Fruit fly (Drosophila melanogaster) whole organism, embryonic: Measurements from ENCODE around the gene t-Grip84.

Experiments
- Bgb ChIP-seq: fragments of 200-800 bp; sonication (Bioruptor generic); IDR thresholded peaks from 2 replicates; pipeline ENCODE4 v1.3.6; 2022; ENCODE audit warnings: missing biosample characterization, missing genetic modification characterization; ENCODE audit not compliant: partially characterized antibody
- CG10565 ChIP-seq: fragments of 200-800 bp; sonication (Bioruptor generic); optimal IDR thresholded peaks from 3 replicates; lab custom pipeline; 2016; ENCODE audit warnings: missing biosample characterization, mild to moderate bottlenecking, missing genetic modification characterization
- CG12391 ChIP-seq: fragments of 200-800 bp; sonication (Bioruptor generic); optimal IDR thresholded peaks from 3 replicates; lab custom pipeline; 2018; ENCODE audit warnings: missing biosample characterization, mild to moderate bottlenecking, missing genetic modification characterization, moderate library complexity
- CG13123 ChIP-seq: fragments of 200-800 bp; sonication (Bioruptor generic); optimal IDR thresholded peaks from 2 replicates; lab custom pipeline; 2016; ENCODE audit warnings: missing biosample characterization, missing genetic modification characterization
- CG13287 ChIP-seq: fragments of 200-800 bp; sonication (Bioruptor generic); IDR thresholded peaks from 2 replicates; pipeline ENCODE4 v1.3.6; 2022; ENCODE audit warnings: missing biosample characterization, missing genetic modification characterization; ENCODE audit not compliant: partially characterized antibody
- CG14667 ChIP-seq: fragments of 200-800 bp; sonication (Bioruptor generic); IDR thresholded peaks from 2 replicates; pipeline ENCODE4 v1.3.6; 2022; ENCODE audit warnings: missing biosample characterization, missing genetic modification characterization
- CG17385 ChIP-seq: fragments of 200-800 bp; sonication (Bioruptor generic); optimal IDR thresholded peaks from 3 replicates; lab custom pipeline; 2018; ENCODE audit warnings: missing biosample characterization, mild to moderate bottlenecking, missing genetic modification characterization
- CG2116 ChIP-seq: fragments of 200-800 bp; sonication (Bioruptor generic); optimal IDR thresholded peaks from 3 replicates; lab custom pipeline; 2018; ENCODE audit warnings: missing biosample characterization, mild to moderate bottlenecking, missing genetic modification characterization
- CG2129 ChIP-seq: fragments of 200-800 bp; sonication (Bioruptor generic); IDR thresholded peaks from 2 replicates; pipeline ENCODE4 v1.3.6; 2022; ENCODE audit warnings: missing biosample characterization, missing genetic modification characterization; ENCODE audit not compliant: partially characterized antibody
- CG30431 ChIP-seq: fragments of 200-800 bp; sonication (Bioruptor generic); optimal IDR thresholded peaks from 2 replicates; lab custom pipeline; 2017; ENCODE audit warnings: missing biosample characterization, missing genetic modification characterization
- CG8290 ChIP-seq, 3 experiments: fragments of 200-800 bp; sonication (Bioruptor generic); optimal IDR thresholded peaks; 2 replicates each; lab custom pipeline; 2016 to 2019; ENCODE audit warnings: missing biosample characterization in 3 of 3, missing genetic modification characterization in 3 of 3, mild to moderate bottlenecking in 2 of 3, moderate library complexity in 1 of 3
- CG8765 ChIP-seq: fragments of 200-800 bp; sonication (Bioruptor generic); IDR thresholded peaks from 2 replicates; pipeline ENCODE4 v1.3.6; 2022; ENCODE audit warnings: missing biosample characterization, missing genetic modification characterization
- CrebB ChIP-seq: fragments of 200-800 bp; sonication (Bioruptor generic); optimal IDR thresholded peaks from 3 replicates; lab custom pipeline; 2018; ENCODE audit warnings: missing biosample characterization, mild to moderate bottlenecking, missing genetic modification characterization
- Dip2 ChIP-seq: fragments of 200-800 bp; sonication (Bioruptor generic); IDR thresholded peaks from 2 replicates; pipeline ENCODE4 v1.3.6; 2022; ENCODE audit warnings: missing biosample characterization, missing genetic modification characterization
- E2f2 ChIP-seq: fragments of 200-800 bp; sonication (Bioruptor generic); IDR thresholded peaks from 2 replicates; pipeline ENCODE4 v1.3.6; 2022; ENCODE audit warnings: missing biosample characterization, missing genetic modification characterization
- Ets97D ChIP-seq: fragments of 200-800 bp; sonication (Bioruptor generic); optimal IDR thresholded peaks from 3 replicates; lab custom pipeline; 2016; ENCODE audit warnings: missing biosample characterization, missing genetic modification characterization
- Gsc ChIP-seq: fragments of 200-800 bp; sonication (Bioruptor generic); IDR thresholded peaks from 2 replicates; pipeline ENCODE4 v1.3.6; 2022; ENCODE audit warnings: missing biosample characterization, missing genetic modification characterization
- H2.0 ChIP-seq: fragments of 200-800 bp; sonication (Bioruptor generic); IDR thresholded peaks from 2 replicates; pipeline ENCODE4 v1.3.6; 2022; ENCODE audit warnings: missing biosample characterization, missing genetic modification characterization
- HmgD ChIP-seq: fragments of 200-800 bp; sonication (Bioruptor generic); optimal IDR thresholded peaks from 3 replicates; lab custom pipeline; 2016; ENCODE audit warnings: missing biosample characterization, missing genetic modification characterization
- Hr51 ChIP-seq, 2 experiments: fragments of 200-800 bp; sonication (Bioruptor generic); optimal IDR thresholded peaks; 2 replicates in 1 of 2; 3 replicates in 1 of 2; lab custom pipeline; 2016 to 2018; ENCODE audit warnings: missing biosample characterization in 2 of 2, missing genetic modification characterization in 2 of 2, mild to moderate bottlenecking in 1 of 2, moderate library complexity in 1 of 2
- Lpt ChIP-seq: fragments of >200 bp; optimal IDR thresholded peaks from 2 replicates; lab custom pipeline; 2018; ENCODE audit warnings: missing biosample characterization, missing genetic modification characterization
- Opbp ChIP-seq: fragments of 200-800 bp; sonication (Bioruptor generic); IDR thresholded peaks from 3 replicates; pipeline ENCODE4 v1.3.6; 2022; ENCODE audit warnings: missing biosample characterization, missing genetic modification characterization; ENCODE audit not compliant: partially characterized antibody
- Pdp1 ChIP-seq, 2 experiments: fragments of 200-800 bp; sonication (Bioruptor generic); optimal IDR thresholded peaks; 3 replicates each; lab custom pipeline; 2016; ENCODE audit warnings: missing biosample characterization in 2 of 2, missing genetic modification characterization in 2 of 2, mild to moderate bottlenecking in 1 of 2, moderate library complexity in 1 of 2
- Six4 ChIP-seq: fragments of 200-800 bp; sonication (Bioruptor generic); optimal IDR thresholded peaks from 2 replicates; lab custom pipeline; 2016; ENCODE audit warnings: missing biosample characterization, missing genetic modification characterization
- Spps ChIP-seq: fragments of 200-800 bp; sonication (Bioruptor generic); optimal IDR thresholded peaks from 2 replicates; lab custom pipeline; 2018; ENCODE audit warnings: missing biosample characterization, mild to moderate bottlenecking, missing genetic modification characterization
- TFAM ChIP-seq: fragments of 200-800 bp; sonication (Bioruptor generic); optimal IDR thresholded peaks from 2 replicates; lab custom pipeline; 2017; ENCODE audit warnings: missing biosample characterization, missing genetic modification characterization, inconsistent platforms
- Vsx1 ChIP-seq: fragments of 200-800 bp; sonication (Bioruptor generic); optimal IDR thresholded peaks from 2 replicates; lab custom pipeline; 2017; ENCODE audit warnings: missing biosample characterization, mild to moderate bottlenecking, missing genetic modification characterization, missing genetic modification reagents
- Xbp1 ChIP-seq: fragments of 200-800 bp; sonication (Bioruptor generic); optimal IDR thresholded peaks from 3 replicates; lab custom pipeline; 2016; ENCODE audit warnings: missing biosample characterization, mild to moderate bottlenecking, missing genetic modification characterization
- Xrp1 ChIP-seq: fragments of 200-800 bp; sonication (Bioruptor generic); IDR thresholded peaks from 2 replicates; pipeline ENCODE4 v1.3.6; 2022; ENCODE audit warnings: missing biosample characterization, missing genetic modification characterization
- al ChIP-seq: fragments of 200-800 bp; sonication (Bioruptor generic); IDR thresholded peaks from 2 replicates; pipeline ENCODE4 v1.3.6; 2022; ENCODE audit warnings: missing biosample characterization, missing genetic modification characterization
- chm ChIP-seq: fragments of 200-800 bp; sonication (Bioruptor generic); IDR thresholded peaks from 2 replicates; pipeline ENCODE4 v1.3.6; 2022; ENCODE audit warnings: missing biosample characterization, missing genetic modification characterization
- crc ChIP-seq: fragments of 200-800 bp; sonication (Bioruptor generic); optimal IDR thresholded peaks from 2 replicates; lab custom pipeline; 2016; ENCODE audit warnings: missing biosample characterization, missing genetic modification characterization
- dmrt99B ChIP-seq: fragments of 200-800 bp; sonication (Bioruptor generic); optimal IDR thresholded peaks from 2 replicates; lab custom pipeline; 2018; ENCODE audit warnings: missing biosample characterization, mild to moderate bottlenecking, missing genetic modification characterization, moderate library complexity
- eyg ChIP-seq: fragments of 200-800 bp; sonication (Bioruptor generic); optimal IDR thresholded peaks from 3 replicates; lab custom pipeline; 2016; ENCODE audit warnings: missing biosample characterization, missing genetic modification characterization
- gro ChIP-seq: fragments of 200-800 bp; sonication (Bioruptor generic); optimal IDR thresholded peaks from 2 replicates; lab custom pipeline; 2016; ENCODE audit warnings: missing biosample characterization, missing genetic modification characterization
- gsb-n ChIP-seq: fragments of 200-800 bp; sonication (Bioruptor generic); optimal IDR thresholded peaks from 3 replicates; lab custom pipeline; 2018; ENCODE audit warnings: missing biosample characterization, mild to moderate bottlenecking, missing genetic modification characterization
- insv ChIP-seq, 2 experiments: fragments of 200-800 bp; sonication (Bioruptor generic); optimal IDR thresholded peaks; 3 replicates each; lab custom pipeline; 2016 to 2018; ENCODE audit warnings: missing biosample characterization in 2 of 2, missing genetic modification characterization in 2 of 2
- klu ChIP-seq: fragments of 200-800 bp; sonication (Bioruptor generic); IDR thresholded peaks from 2 replicates; pipeline ENCODE4 v1.3.6; 2022; ENCODE audit warnings: missing biosample characterization, missing genetic modification characterization
- knrl ChIP-seq: fragments of 200-800 bp; sonication (Bioruptor generic); IDR thresholded peaks from 3 replicates; pipeline ENCODE4 v1.3.6; 2022; ENCODE audit warnings: missing biosample characterization, missing genetic modification characterization; ENCODE audit not compliant: partially characterized antibody
- lbe ChIP-seq: fragments of 200-800 bp; sonication (Bioruptor generic); optimal IDR thresholded peaks from 2 replicates; lab custom pipeline; 2016; ENCODE audit warnings: missing biosample characterization, mild to moderate bottlenecking, missing genetic modification characterization
- lola ChIP-seq, 3 experiments: fragments of >200 bp in 2 of 3; fragments of 200-800 bp in 1 of 3; sonication (Bioruptor generic) in 1 of 3; optimal IDR thresholded peaks; 2 replicates each; lab custom pipeline; 2017 to 2019; ENCODE audit warnings: missing biosample characterization in 3 of 3, missing genetic modification characterization in 3 of 3, mild to moderate bottlenecking in 1 of 3, moderate library complexity in 1 of 3
- nmo ChIP-seq: fragments of 200-800 bp; sonication (Bioruptor generic); optimal IDR thresholded peaks from 2 replicates; lab custom pipeline; 2018; ENCODE audit warnings: missing biosample characterization, mild to moderate bottlenecking, missing genetic modification characterization, moderate library complexity
- pros ChIP-seq: fragments of 200-800 bp; sonication (Bioruptor generic); optimal IDR thresholded peaks from 3 replicates; lab custom pipeline; 2019; ENCODE audit warnings: missing biosample characterization, mild to moderate bottlenecking, missing genetic modification characterization, moderate library complexity
- pzg ChIP-seq: fragments of 200-800 bp; sonication (Bioruptor generic); optimal IDR thresholded peaks from 3 replicates; lab custom pipeline; 2018; ENCODE audit warnings: missing biosample characterization, mild to moderate bottlenecking, missing genetic modification characterization, moderate library complexity
- rib ChIP-seq: fragments of 200-800 bp; sonication (Bioruptor generic); IDR thresholded peaks from 2 replicates; pipeline ENCODE4 v1.3.6; 2022; ENCODE audit warnings: missing biosample characterization, missing genetic modification characterization
- sc ChIP-seq, 3 experiments: fragments of >200 bp in 2 of 3; fragments of 200-800 bp in 1 of 3; sonication (Bioruptor generic) in 1 of 3; optimal IDR thresholded peaks; 2 replicates in 2 of 3; 3 replicates in 1 of 3; lab custom pipeline; 2017; ENCODE audit warnings: mild to moderate bottlenecking in 1 of 3, missing biosample characterization in 1 of 3, missing genetic modification characterization in 1 of 3, missing genetic modification reagents in 1 of 3
- sens-2 ChIP-seq: fragments of 200-800 bp; sonication (Bioruptor generic); IDR thresholded peaks from 2 replicates; pipeline ENCODE4 v1.3.6; 2022; ENCODE audit warnings: missing biosample characterization, missing genetic modification characterization
- slp2 ChIP-seq: fragments of 200-800 bp; sonication (Bioruptor generic); optimal IDR thresholded peaks from 2 replicates; lab custom pipeline; 2016; ENCODE audit warnings: missing biosample characterization, missing genetic modification characterization
- yki ChIP-seq: fragments of >200 bp; optimal IDR thresholded peaks from 3 replicates; lab custom pipeline; 2018

Gene t-Grip84

dm6 chr3L:7640297-7640696 lies 49.5 kb upstream of the t-Grip84 start, which contains the start of gene Urm1 (continued):
- TF ChIP-seq Lpt (GFP tag; lab: Kevin White, UChicago) = no peak
- TF ChIP-seq pros = no peak
- TF ChIP-seq klu (GFP tag; lab: Robert Waterston, UW) = no peak
- TF ChIP-seq Six4 (GFP tag; lab: Kevin White, UChicago) = no peak
- no peak for TF ChIP-seq lola (GFP tag; optimal IDR thresholded peaks at IDR 0.05; lab: Kevin White, UChicago)
- TF ChIP-seq Spps (tag; lab: Kevin White, UChicago) = no peak
- no peak for TF ChIP-seq Xrp1 (GFP tag; lab: Robert Waterston, UW)
- TF ChIP-seq Ets97D (GFP tag; lab: Kevin White, UChicago) = peak; percentile 47
- no peak for TF ChIP-seq crc (GFP tag; lab: Kevin White, UChicago)
- no peak for TF ChIP-seq CG14667 (GFP tag; lab: Robert Waterston, UW)
- no peak for TF ChIP-seq CG8290 (GFP tag; optimal IDR thresholded peaks at IDR 0.05; lab: Kevin White, UChicago)
- TF ChIP-seq CG8290 (tag; optimal IDR thresholded peaks at IDR 0.05; lab: Kevin White, UChicago) = no peak
- no peak for TF ChIP-seq Dip2 (GFP tag; lab: Robert Waterston, UW)
- TF ChIP-seq CG2116 (GFP tag; lab: Kevin White, UChicago) = no peak
- TF ChIP-seq CG10565 = no peak
- TF ChIP-seq CG13123 (GFP tag; lab: Kevin White, UChicago) = no peak
- TF ChIP-seq CG30431 (GFP tag; lab: Kevin White, UChicago) = no peak
- no peak for TF ChIP-seq Gsc (GFP tag; lab: Robert Waterston, UW)
- TF ChIP-seq Vsx1 = no peak
- no peak for TF ChIP-seq lbe (GFP tag; lab: Kevin White, UChicago)
- TF ChIP-seq chm (GFP tag; lab: Robert Waterston, UW) = no peak
- no peak for TF ChIP-seq CG12391 (tag; lab: Kevin White, UChicago)
- peak; percentile 31 for TF ChIP-seq pzg (GFP tag; lab: Kevin White, UChicago)
- no peak for TF ChIP-seq Pdp1 (GFP tag; optimal IDR thresholded peaks at IDR 0.05; lab: Kevin White, UChicago)
- no peak for TF ChIP-seq CG8765 (GFP tag; lab: Robert Waterston, UW)
- TF ChIP-seq Xbp1 = no peak
- TF ChIP-seq HmgD (GFP tag; lab: Kevin White, UChicago) = no peak
- no peak for TF ChIP-seq slp2 (GFP tag; lab: Kevin White, UChicago)
- no peak for TF ChIP-seq gro (GFP tag; lab: Kevin White, UChicago)
- TF ChIP-seq Hr51 (GFP tag; optimal IDR thresholded peaks at IDR 0.05; lab: Kevin White, UChicago) = peak in 1 of 2 experiments; percentile 9
- no peak for TF ChIP-seq CrebB (tag; lab: Kevin White, UChicago)
- no peak for TF ChIP-seq insv (GFP tag; optimal IDR thresholded peaks at IDR 0.05; lab: Kevin White, UChicago)
- TF ChIP-seq, all 482 proteins: peak for 11

dm6 chr3L:7639533-7639932 lies 48.7 kb upstream of the t-Grip84 start:
- no peak for TF ChIP-seq H2.0
- no peak for TF ChIP-seq CG17385
- TF ChIP-seq gsb-n = no peak
- no peak for TF ChIP-seq rib (GFP tag; lab: Robert Waterston, UW)
- no peak for TF ChIP-seq CG14667 (GFP tag; lab: Robert Waterston, UW)
- peak; percentile 21; the same call in 1 of the 2 replicates for TF ChIP-seq CG13287 (GFP tag; lab: Robert Waterston, UW)
- no peak for TF ChIP-seq CG8290 (GFP tag; optimal IDR thresholded peaks at IDR 0.05; lab: Kevin White, UChicago)
- peak in 1 of 2 experiments; percentile 1 for TF ChIP-seq CG8290 (tag; optimal IDR thresholded peaks at IDR 0.05; lab: Kevin White, UChicago)
- no peak for TF ChIP-seq yki
- TF ChIP-seq al = no peak
- no peak for TF ChIP-seq TFAM (GFP tag; lab: Kevin White, UChicago)
- TF ChIP-seq E2f2 (GFP tag; lab: Robert Waterston, UW) = peak; percentile 59
- no peak for TF ChIP-seq eyg
- no peak for TF ChIP-seq dmrt99B (tag; lab: Kevin White, UChicago)
- TF ChIP-seq knrl = 0 out of 3 replicates have a peak, but pooled peaks have one; percentile 31
- no peak for TF ChIP-seq sens-2
- TF ChIP-seq Opbp = 0 out of 3 replicates have a peak, but pooled peaks have one; percentile 30
- TF ChIP-seq Bgb = peak; percentile 48
- TF ChIP-seq CG2129 (GFP tag; lab: Robert Waterston, UW) = no peak
- no peak for TF ChIP-seq sc (optimal IDR thresholded peaks at IDR 0.05; lab: Kevin White, UChicago)
- no peak for TF ChIP-seq sc (GFP tag; optimal IDR thresholded peaks at IDR 0.05; lab: Kevin White, UChicago)
- no peak for TF ChIP-seq nmo (GFP tag; lab: Kevin White, UChicago)
